Worm (Caenorhabditis elegans): Measurements from ENCODE around the gene C17C3.1.

ce11 chrII:5585788-5586187 is 15.4 kb downstream of the C17C3.1 start, which contains the start of gene lys-8:
- TF ChIP-seq unc-62 (GFP tag; optimal IDR thresholded peaks at IDR 0.05) (no peak), D2030.7 (GFP tag; IDR thresholded peaks at IDR 0.05) (no peak), sea-2 (GFP tag; IDR thresholded peaks at IDR 0.05) (no peak), pbrm-1 (GFP tag; IDR thresholded peaks at IDR 0.05) (no peak), ztf-28 (GFP tag; IDR thresholded peaks at IDR 0.05) (no peak), him-1 (tag; optimal IDR thresholded peaks at IDR 0.05) (no peak), Y79H2A.3 (GFP tag; conservative IDR thresholded peaks at IDR 0.05) (no peak), nhr-90 (tag; optimal IDR thresholded peaks at IDR 0.05) (no peak), unc-130 (GFP tag; optimal IDR thresholded peaks at IDR 0.05) (no peak), fkh-3 (tag; optimal IDR thresholded peaks at IDR 0.05) (no peak), dpl-1 (GFP tag; optimal IDR thresholded peaks at IDR 0.05) (no peak), ztf-6 (GFP tag; IDR thresholded peaks at IDR 0.05) (no peak), lir-1 (GFP tag; conservative IDR thresholded peaks at IDR 0.05) (no peak)
